Worm (Caenorhabditis elegans): ENCODE results near the gene B0001.2.

B0001.2 gene

ce11 chrIV:12128708-12129107 lies 22.1 kb downstream of the B0001.2 start:
- TF ChIP-seq lin-15B (tag; optimal IDR thresholded peaks at IDR 0.05) = no peak
- TF ChIP-seq pqm-1 (tag; optimal IDR thresholded peaks at IDR 0.05) = peak; percentile 28
- no peak for TF ChIP-seq nhr-67 (tag; optimal IDR thresholded peaks at IDR 0.05)
- no peak for TF ChIP-seq tbx-2 (tag; optimal IDR thresholded peaks at IDR 0.05)
- TF ChIP-seq nhr-43 (tag; optimal IDR thresholded peaks at IDR 0.05; ENCODE audit: poor library complexity, severe bottlenecking) = no peak
- TF ChIP-seq fkh-2 (tag; optimal IDR thresholded peaks at IDR 0.05) = no peak
- TF ChIP-seq nhr-28 (tag; optimal IDR thresholded peaks at IDR 0.05) = no peak
- no peak for TF ChIP-seq daf-12 (tag; optimal IDR thresholded peaks at IDR 0.05)
- no peak for TF ChIP-seq nhr-11 (tag; optimal IDR thresholded peaks at IDR 0.05)
- TF ChIP-seq ceh-16 (tag; optimal IDR thresholded peaks at IDR 0.05) = no peak
- TF ChIP-seq ZK546.5 (tag; optimal IDR thresholded peaks at IDR 0.05) = no peak
- TF ChIP-seq fos-1 (tag; optimal IDR thresholded peaks at IDR 0.05) = no peak
- no peak for TF ChIP-seq ama-1 (optimal IDR thresholded peaks at IDR 0.05)
- TF ChIP-seq elt-2 (tag; optimal IDR thresholded peaks at IDR 0.05) = peak; percentile 47
- no peak for TF ChIP-seq aly-2 (tag; optimal IDR thresholded peaks at IDR 0.05)
- no peak for TF ChIP-seq ceh-9 (tag; optimal IDR thresholded peaks at IDR 0.05)
- TF ChIP-seq snpc-4 (tag; optimal IDR thresholded peaks at IDR 0.05) = peak; percentile 7
- no peak for TF ChIP-seq skn-1 (tag; optimal IDR thresholded peaks at IDR 0.05)
- TF ChIP-seq nhr-25 (tag; optimal IDR thresholded peaks at IDR 0.05) = no peak
- no peak for TF ChIP-seq R02D3.7 (tag; optimal IDR thresholded peaks at IDR 0.05)
- TF ChIP-seq nhr-12 (tag; optimal IDR thresholded peaks at IDR 0.05) = no peak
- TF ChIP-seq sea-2 (GFP tag; optimal IDR thresholded peaks at IDR 0.05) = no peak
- no peak for TF ChIP-seq lin-39 (tag; optimal IDR thresholded peaks at IDR 0.05)
- peak; percentile 23 for TF ChIP-seq pha-4 (tag; optimal IDR thresholded peaks at IDR 0.05)
- TF ChIP-seq ceh-82 (tag; optimal IDR thresholded peaks at IDR 0.05) = no peak
- TF ChIP-seq hmg-11 (tag; optimal IDR thresholded peaks at IDR 0.05) = no peak
- no peak for TF ChIP-seq nhr-77 (tag; optimal IDR thresholded peaks at IDR 0.05)
- no peak for TF ChIP-seq egl-27 (tag; optimal IDR thresholded peaks at IDR 0.05)
- no peak for TF ChIP-seq ztf-4 (tag; optimal IDR thresholded peaks at IDR 0.05)
- no peak for TF ChIP-seq ztf-11 (tag; optimal IDR thresholded peaks at IDR 0.05)
- no peak for TF ChIP-seq nhr-23 (tag; optimal IDR thresholded peaks at IDR 0.05)
- TF ChIP-seq nfya-1 (tag; optimal IDR thresholded peaks at IDR 0.05; ENCODE audit: insufficient read depth) = peak; percentile 28
- no peak for TF ChIP-seq lsy-12 (tag; optimal IDR thresholded peaks at IDR 0.05)
- no peak for TF ChIP-seq mml-1 (tag; optimal IDR thresholded peaks at IDR 0.05)
- TF ChIP-seq egl-5 (tag; optimal IDR thresholded peaks at IDR 0.05) = no peak

DNA sequence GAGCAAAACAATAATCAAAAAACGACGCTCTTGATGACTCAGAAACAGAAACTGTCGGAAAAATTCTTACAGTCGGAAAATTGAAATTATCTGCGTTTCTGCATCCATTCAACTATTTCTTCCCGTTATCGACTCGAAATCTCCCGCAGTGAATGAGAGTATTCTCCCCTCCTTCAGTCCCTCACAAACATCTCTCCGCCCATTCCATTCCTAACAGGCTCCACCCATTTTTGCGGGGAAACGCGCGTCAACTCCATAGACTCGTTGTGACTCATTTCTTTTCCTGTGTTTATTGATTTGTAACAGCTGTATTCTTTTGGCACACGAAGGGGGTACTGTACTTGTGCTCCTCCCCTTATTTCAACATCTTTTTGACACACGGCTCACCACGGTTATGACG lies 22.9 kb downstream of the B0001.2 start:
- TF ChIP-seq nfya-1 (tag; optimal IDR thresholded peaks at IDR 0.05; ENCODE audit: insufficient read depth) (peak; percentile 42), eor-1 (tag; optimal IDR thresholded peaks at IDR 0.05) (no peak), pha-4 (tag; optimal IDR thresholded peaks at IDR 0.05) (peak; percentile 13), nhr-25 (tag; optimal IDR thresholded peaks at IDR 0.05) (peak; percentile 27), nhr-67 (tag; optimal IDR thresholded peaks at IDR 0.05) (no peak)

DNA sequence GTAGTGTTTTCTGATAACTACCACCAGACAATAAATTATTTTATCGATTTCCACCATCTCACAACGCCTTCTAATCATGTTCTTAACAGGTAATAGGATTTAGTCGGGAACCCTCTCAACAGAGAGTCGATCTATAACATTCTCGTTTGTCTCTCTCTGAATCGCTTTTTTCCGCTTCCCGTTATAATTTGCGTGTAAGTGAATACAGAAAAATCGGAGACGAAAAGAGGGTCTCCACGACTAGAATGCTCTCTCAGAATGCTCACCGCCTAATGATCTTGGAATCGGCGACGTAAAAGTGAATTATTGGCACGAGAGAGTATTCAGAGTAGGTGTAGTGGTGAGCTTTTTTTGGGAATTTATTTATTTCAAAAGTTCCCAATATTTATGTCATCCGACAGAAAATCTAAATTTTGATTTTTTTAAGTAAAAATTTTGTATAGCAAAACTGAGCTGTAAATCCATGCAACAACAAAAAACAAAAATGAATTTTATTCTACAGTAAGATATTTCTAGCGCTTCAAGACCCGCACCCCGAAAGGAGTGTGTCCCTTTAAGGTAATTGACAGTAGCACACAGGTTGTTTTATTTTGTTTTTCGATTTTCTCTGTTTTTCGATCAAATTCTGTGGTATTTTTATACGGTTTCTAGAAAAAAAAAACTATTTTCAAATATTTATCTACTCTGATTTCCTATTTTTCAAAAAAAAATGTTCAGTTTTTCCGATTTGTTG lies 23.9 kb downstream of the B0001.2 start:
- TF ChIP-seq daf-12 (tag; optimal IDR thresholded peaks at IDR 0.05) (no peak), ceh-82 (tag; optimal IDR thresholded peaks at IDR 0.05) (no peak), skn-1 (tag; optimal IDR thresholded peaks at IDR 0.05) (no peak), elt-3 (tag; optimal IDR thresholded peaks at IDR 0.05) (no peak), lin-39 (tag; optimal IDR thresholded peaks at IDR 0.05) (peak; percentile 29), sea-2 (GFP tag; optimal IDR thresholded peaks at IDR 0.05) (no peak), fkh-10 (GFP tag; optimal IDR thresholded peaks at IDR 0.05) (peak; percentile 20), fos-1 (tag; optimal IDR thresholded peaks at IDR 0.05) (no peak), lin-15B (tag; optimal IDR thresholded peaks at IDR 0.05) (no peak), tbx-2 (tag; optimal IDR thresholded peaks at IDR 0.05) (no peak)

Measured in whole organism, L3 larva.